Fruit fly (Drosophila melanogaster) whole organism, embryonic: ENCODE results near the gene Polr2D.

ENCODE experiments used
- Adf1 ChIP-seq: fragments of 200-800 bp; sonication (Bioruptor generic); IDR thresholded peaks from 2 replicates; pipeline ENCODE4 v1.3.6; 2022; ENCODE audit warnings: missing biosample characterization, missing genetic modification characterization
- Aef1 ChIP-seq: fragments of 200-800 bp; sonication (Bioruptor generic); IDR thresholded peaks from 3 replicates; pipeline ENCODE4 v1.3.6; 2022; ENCODE audit warnings: missing biosample characterization, missing genetic modification characterization
- Asciz ChIP-seq: fragments of 200-800 bp; sonication (Bioruptor generic); optimal IDR thresholded peaks from 2 replicates; lab custom pipeline; 2017; ENCODE audit warnings: missing biosample characterization, mild to moderate bottlenecking, missing genetic modification characterization, missing genetic modification reagents
- Atf-2 ChIP-seq: fragments of 200-800 bp; sonication (Bioruptor generic); optimal IDR thresholded peaks from 2 replicates; lab custom pipeline; 2016; ENCODE audit warnings: missing biosample characterization, missing genetic modification characterization
- C15 ChIP-seq: fragments of 200-800 bp; sonication (Bioruptor generic); IDR thresholded peaks from 3 replicates; pipeline ENCODE4 v1.3.6; 2022; ENCODE audit warnings: missing biosample characterization, missing genetic modification characterization
- CG12219 ChIP-seq: fragments of 200-800 bp; sonication (Bioruptor generic); optimal IDR thresholded peaks from 3 replicates; lab custom pipeline; 2018; ENCODE audit warnings: missing biosample characterization, mild to moderate bottlenecking, missing genetic modification characterization
- CG12659 ChIP-seq: fragments of 200-800 bp; sonication (Bioruptor generic); optimal IDR thresholded peaks from 3 replicates; lab custom pipeline; 2017; ENCODE audit warnings: mild to moderate bottlenecking, missing biosample characterization, missing genetic modification reagents, missing genetic modification characterization
- CG12942 ChIP-seq: fragments of 200-800 bp; sonication (Bioruptor generic); optimal IDR thresholded peaks from 3 replicates; lab custom pipeline; 2016; ENCODE audit warnings: missing biosample characterization, missing genetic modification characterization
- CG14050 ChIP-seq: fragments of 200-800 bp; sonication (Bioruptor generic); IDR thresholded peaks from 3 replicates; pipeline ENCODE4 v1.3.6; 2022; ENCODE audit warnings: missing biosample characterization, missing genetic modification characterization
- CG15479 ChIP-seq: fragments of 200-800 bp; sonication (Bioruptor generic); optimal IDR thresholded peaks from 3 replicates; lab custom pipeline; 2019; ENCODE audit warnings: missing biosample characterization, mild to moderate bottlenecking, missing genetic modification characterization, moderate library complexity
- CG16815 ChIP-seq: fragments of 200-800 bp; sonication (Bioruptor generic); optimal IDR thresholded peaks from 3 replicates; lab custom pipeline; 2017; ENCODE audit warnings: missing biosample characterization, mild to moderate bottlenecking, missing genetic modification characterization
- CG17829 ChIP-seq: fragments of 200-800 bp; optimal IDR thresholded peaks from 2 replicates; lab custom pipeline; 2019; ENCODE audit warnings: missing biosample characterization, mild to moderate bottlenecking, missing genetic modification characterization, moderate library complexity
- CG2116 ChIP-seq: fragments of 200-800 bp; sonication (Bioruptor generic); optimal IDR thresholded peaks from 3 replicates; lab custom pipeline; 2018; ENCODE audit warnings: missing biosample characterization, mild to moderate bottlenecking, missing genetic modification characterization
- CG2678 ChIP-seq: fragments of 200-800 bp; sonication (Bioruptor generic); optimal IDR thresholded peaks from 3 replicates; lab custom pipeline; 2019; ENCODE audit warnings: missing biosample characterization, mild to moderate bottlenecking, missing genetic modification characterization, moderate library complexity
- CG2875 ChIP-seq: fragments of 200-800 bp; sonication (Bioruptor generic); optimal IDR thresholded peaks from 2 replicates; lab custom pipeline; 2017; ENCODE audit warnings: missing biosample characterization, mild to moderate bottlenecking, missing genetic modification characterization, missing genetic modification reagents
- CG30431 ChIP-seq: fragments of 200-800 bp; sonication (Bioruptor generic); optimal IDR thresholded peaks from 2 replicates; lab custom pipeline; 2017; ENCODE audit warnings: missing biosample characterization, missing genetic modification characterization
- CG3726 ChIP-seq: fragments of 200-800 bp; sonication (Bioruptor generic); IDR thresholded peaks from 3 replicates; pipeline ENCODE4, ENCODE4 v1.3.6; 2022; ENCODE audit warnings: missing biosample characterization, missing genetic modification characterization
- CG42726 ChIP-seq: fragments of 200-800 bp; sonication (Bioruptor generic); IDR thresholded peaks from 2 replicates; pipeline ENCODE4 v1.3.6; 2022; ENCODE audit warnings: missing biosample characterization, missing genetic modification characterization; ENCODE audit not compliant: partially characterized antibody
- CG6654 ChIP-seq: fragments of 200-800 bp; sonication (Bioruptor generic); optimal IDR thresholded peaks from 2 replicates; lab custom pipeline; 2017; ENCODE audit warnings: missing biosample characterization, mild to moderate bottlenecking, missing genetic modification characterization
- CG6683 ChIP-seq: fragments of 200-800 bp; sonication (Bioruptor generic); optimal IDR thresholded peaks from 2 replicates; lab custom pipeline; 2017; ENCODE audit warnings: missing biosample characterization, mild to moderate bottlenecking, missing genetic modification characterization, missing genetic modification reagents
- CG6689 ChIP-seq: fragments of 200-800 bp; sonication (Bioruptor generic); IDR thresholded peaks from 2 replicates; pipeline ENCODE4 v1.3.6; 2022; ENCODE audit warnings: missing biosample characterization, missing genetic modification characterization
- CG6813 ChIP-seq: fragments of 200-800 bp; sonication (Bioruptor generic); optimal IDR thresholded peaks from 2 replicates; lab custom pipeline; 2017; ENCODE audit warnings: missing biosample characterization, missing genetic modification characterization, mild to moderate bottlenecking, moderate library complexity, missing genetic modification reagents
- Dip2 ChIP-seq: fragments of 200-800 bp; sonication (Bioruptor generic); IDR thresholded peaks from 2 replicates; pipeline ENCODE4 v1.3.6; 2022; ENCODE audit warnings: missing biosample characterization, missing genetic modification characterization
- Doc2 ChIP-seq: fragments of 200-800 bp; sonication (Bioruptor generic); IDR thresholded peaks from 2 replicates; pipeline ENCODE4 v1.3.6; 2022; ENCODE audit warnings: missing biosample characterization, missing genetic modification characterization
- Fer2 ChIP-seq: fragments of 200-800 bp; sonication (Bioruptor generic); optimal IDR thresholded peaks from 2 replicates; lab custom pipeline; 2018; ENCODE audit warnings: missing biosample characterization, mild to moderate bottlenecking, missing genetic modification characterization, moderate library complexity
- Fer3 ChIP-seq: fragments of 200-800 bp; sonication (Bioruptor generic); optimal IDR thresholded peaks from 2 replicates; lab custom pipeline; 2018; ENCODE audit warnings: missing biosample characterization, mild to moderate bottlenecking, missing genetic modification characterization, moderate library complexity
- HLH3B ChIP-seq: fragments of 200-800 bp; sonication (Bioruptor generic); IDR thresholded peaks from 2 replicates; pipeline ENCODE4 v1.3.6; 2022; ENCODE audit warnings: missing biosample characterization, missing genetic modification characterization
- HLH54F ChIP-seq: fragments of 200-800 bp; sonication (Bioruptor generic); optimal IDR thresholded peaks from 3 replicates; lab custom pipeline; 2016; ENCODE audit warnings: missing biosample characterization, missing genetic modification characterization
- Pdp1 ChIP-seq, 2 experiments: fragments of 200-800 bp; sonication (Bioruptor generic); optimal IDR thresholded peaks; 3 replicates each; lab custom pipeline; 2016; ENCODE audit warnings: missing biosample characterization in 2 of 2, missing genetic modification characterization in 2 of 2, mild to moderate bottlenecking in 1 of 2, moderate library complexity in 1 of 2
- Sox100B ChIP-seq: fragments of 200-800 bp; sonication (Bioruptor generic); optimal IDR thresholded peaks from 3 replicates; lab custom pipeline; 2018; ENCODE audit warnings: missing biosample characterization, mild to moderate bottlenecking, missing genetic modification characterization
- bbx ChIP-seq: fragments of 200-800 bp; sonication (Bioruptor generic); IDR thresholded peaks from 2 replicates; pipeline ENCODE4 v1.3.6; 2022; ENCODE audit warnings: missing biosample characterization, missing genetic modification characterization; ENCODE audit not compliant: partially characterized antibody
- bcd ChIP-seq: fragments of 200-800 bp; sonication (Bioruptor generic); optimal IDR thresholded peaks from 2 replicates; lab custom pipeline; 2017; ENCODE audit warnings: missing biosample characterization, mild to moderate bottlenecking, missing genetic modification characterization
- da ChIP-seq: fragments of 200-800 bp; sonication (Bioruptor generic); optimal IDR thresholded peaks from 2 replicates; lab custom pipeline; 2016; ENCODE audit warnings: missing biosample characterization, missing genetic modification characterization
- dmrt11E ChIP-seq: fragments of 200-800 bp; sonication (Bioruptor generic); optimal IDR thresholded peaks from 3 replicates; lab custom pipeline; 2018; ENCODE audit warnings: missing biosample characterization, mild to moderate bottlenecking, missing genetic modification characterization, moderate library complexity
- esg ChIP-seq: fragments of 200-800 bp; sonication (Bioruptor generic); conservative IDR thresholded peaks from 2 replicates; pipeline ENCODE4 v1.3.6; 2022; ENCODE audit warnings: missing biosample characterization, missing genetic modification characterization
- ewg ChIP-seq: fragments of 200-800 bp; sonication (Bioruptor generic); optimal IDR thresholded peaks from 3 replicates; lab custom pipeline; 2017; ENCODE audit warnings: mild to moderate bottlenecking, missing biosample characterization, missing genetic modification reagents, missing genetic modification characterization
- ken ChIP-seq: fragments of 200-800 bp; sonication (Bioruptor generic); IDR thresholded peaks from 3 replicates; pipeline ENCODE4 v1.3.6; 2022; ENCODE audit warnings: missing biosample characterization, missing genetic modification characterization
- luna ChIP-seq: fragments of 200-800 bp; sonication (Bioruptor generic); optimal IDR thresholded peaks from 2 replicates; lab custom pipeline; 2016; ENCODE audit warnings: missing biosample characterization, missing genetic modification characterization
- nerfin-1 ChIP-seq: fragments of 200-800 bp; sonication (Bioruptor generic); optimal IDR thresholded peaks from 3 replicates; lab custom pipeline; 2019; ENCODE audit warnings: missing biosample characterization, mild to moderate bottlenecking, missing genetic modification characterization, moderate library complexity
- nom ChIP-seq: fragments of 200-800 bp; sonication (Bioruptor generic); optimal IDR thresholded peaks from 2 replicates; lab custom pipeline; 2017; ENCODE audit warnings: missing biosample characterization, missing genetic modification characterization, mild to moderate bottlenecking, moderate library complexity, missing genetic modification reagents
- odd ChIP-seq: fragments of 200-800 bp; sonication (Bioruptor generic); optimal IDR thresholded peaks from 2 replicates; lab custom pipeline; 2017; ENCODE audit warnings: missing biosample characterization, mild to moderate bottlenecking, missing genetic modification characterization
- onecut ChIP-seq: fragments of 200-800 bp; sonication (Bioruptor generic); IDR thresholded peaks from 2 replicates; pipeline ENCODE4 v1.3.6; 2022; ENCODE audit warnings: missing biosample characterization, missing genetic modification characterization
- org-1 ChIP-seq: fragments of 200-800 bp; sonication (Bioruptor generic); optimal IDR thresholded peaks from 2 replicates; lab custom pipeline; 2017; ENCODE audit warnings: missing biosample characterization, missing genetic modification characterization
- pum ChIP-seq: fragments of 200-800 bp; sonication (Bioruptor generic); optimal IDR thresholded peaks from 2 replicates; lab custom pipeline; 2016; ENCODE audit warnings: missing biosample characterization, missing genetic modification characterization
- so ChIP-seq: fragments of 200-800 bp; sonication (Bioruptor generic); IDR thresholded peaks from 3 replicates; pipeline ENCODE4 v1.3.6; 2022; ENCODE audit warnings: missing biosample characterization, missing genetic modification characterization
- unc-4 ChIP-seq: fragments of 200-800 bp; sonication (Bioruptor generic); IDR thresholded peaks from 2 replicates; pipeline ENCODE4 v1.3.6; 2022; ENCODE audit warnings: missing biosample characterization, missing genetic modification characterization; ENCODE audit not compliant: partially characterized antibody
- wek ChIP-seq: fragments of 200-800 bp; sonication (Bioruptor generic); optimal IDR thresholded peaks from 3 replicates; lab custom pipeline; 2018; ENCODE audit warnings: missing biosample characterization, mild to moderate bottlenecking, missing genetic modification characterization, moderate library complexity
- zf30C ChIP-seq: fragments of 200-800 bp; sonication (Bioruptor generic); optimal IDR thresholded peaks from 3 replicates; lab custom pipeline; 2018; ENCODE audit warnings: missing biosample characterization, mild to moderate bottlenecking, missing genetic modification characterization

Gene Polr2D

DNA sequence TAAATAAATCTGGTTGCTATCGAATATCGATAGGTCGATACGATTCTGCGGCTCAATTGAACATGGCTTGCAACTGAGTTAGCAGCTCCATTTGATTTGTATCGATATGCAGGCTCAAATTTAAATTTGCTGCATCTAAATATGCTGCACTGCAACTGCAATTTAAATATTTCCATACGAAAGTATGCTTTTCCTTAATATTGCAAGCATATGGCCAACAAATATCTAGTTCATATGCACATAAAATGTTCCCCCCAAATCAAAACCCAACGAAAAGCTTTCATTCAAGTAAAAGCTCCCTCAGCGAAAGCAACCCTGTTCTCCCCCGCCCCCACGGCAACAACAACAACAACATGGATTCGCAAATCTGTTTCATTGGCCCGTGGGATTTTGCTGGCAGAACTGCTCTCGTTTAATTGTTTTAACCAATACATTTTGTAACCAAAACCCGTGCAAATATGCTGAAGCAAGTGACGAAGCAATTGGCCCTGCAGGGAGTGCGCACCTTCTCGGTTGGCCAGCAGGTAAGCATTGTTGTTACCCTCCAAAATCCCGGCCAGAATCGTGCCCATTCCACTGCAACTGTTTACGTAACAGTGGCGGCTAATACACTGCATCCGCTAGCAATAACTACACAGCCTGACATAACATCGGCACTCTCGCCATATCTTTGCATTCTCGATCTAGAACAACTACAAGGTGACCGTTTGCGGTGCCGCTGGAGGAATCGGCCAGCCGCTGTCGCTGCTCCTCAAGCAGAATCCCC lies 29.1 kb downstream of the Polr2D start, which contains the start of the genes CG7168 and Mdh2 (continued):
- TF ChIP-seq dmrt11E (tag; lab: Kevin White, UChicago) (no peak), CG17829 (tag; lab: Kevin White, UChicago) (peak; percentile 31), CG2875 (no peak), org-1 (no peak), CG42726 (peak; percentile 79), so (GFP tag; lab: Robert Waterston, UW) (no peak), CG6683 (GFP tag; lab: Kevin White, UChicago) (no peak), CG14050 (GFP tag; lab: Robert Waterston, UW) (no peak), bbx (peak; percentile 79), Pdp1 (GFP tag; optimal IDR thresholded peaks at IDR 0.05; lab: Kevin White, UChicago) (peak in 1 of 2 experiments; percentile 96)
- TF ChIP-seq, all 482 proteins: peak for 100

DNA sequence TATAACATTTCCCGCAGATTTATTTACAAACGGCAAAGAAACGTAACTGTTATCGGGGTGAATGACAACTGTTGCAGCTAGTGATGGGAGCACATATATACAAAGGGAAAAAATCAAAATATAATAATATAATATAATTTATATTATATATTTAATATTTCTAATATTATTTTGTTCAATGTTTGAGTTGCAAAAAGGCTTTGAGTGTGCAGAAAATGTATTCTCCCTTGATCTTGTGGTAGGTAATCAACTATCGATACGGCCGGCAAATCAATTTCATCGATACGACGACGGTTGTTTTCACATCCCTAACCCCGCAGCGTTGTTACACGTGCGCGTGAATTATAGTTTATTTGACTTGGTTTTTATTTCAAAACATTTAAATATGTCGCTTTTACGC lies 31.9 kb downstream of the Polr2D start, which contains the start of the genes mTerf5 and Non3:
Gene mTerf5 (minus strand): TSS at position 249 of the 400 bp plus-strand sequence.
Gene Non3 (plus strand): TSS at position 289 of the 400 bp plus-strand sequence.
- TF ChIP-seq CG6654 (GFP tag; lab: Kevin White, UChicago) (no peak), unc-4 (GFP tag; lab: Robert Waterston, UW) (peak; percentile 90), luna (GFP tag; lab: Kevin White, UChicago) (no peak), nom (GFP tag; lab: Kevin White, UChicago) (peak; percentile 27), da (GFP tag; lab: Kevin White, UChicago) (no peak), wek (GFP tag; lab: Kevin White, UChicago) (no peak), bcd (GFP tag; lab: Kevin White, UChicago) (peak; percentile 44), CG16815 (GFP tag; lab: Kevin White, UChicago) (peak; percentile 17), onecut (GFP tag; lab: Robert Waterston, UW) (no peak), CG12942 (GFP tag; lab: Kevin White, UChicago) (peak; percentile 46), CG2116 (GFP tag; lab: Kevin White, UChicago) (peak; percentile 88), Aef1 (GFP tag; lab: Robert Waterston, UW) (no peak), CG12219 (GFP tag; lab: Kevin White, UChicago) (no peak), Atf-2 (GFP tag; lab: Kevin White, UChicago) (no peak), pum (GFP tag; lab: Kevin White, UChicago) (peak; percentile 10), Fer3 (peak; percentile 42), Dip2 (no peak), odd (GFP tag; lab: Kevin White, UChicago) (peak; percentile 33), Fer2 (peak; percentile 15), Doc2 (GFP tag; lab: Robert Waterston, UW) (no peak), nerfin-1 (tag; lab: Kevin White, UChicago) (peak; percentile 77), zf30C (GFP tag; lab: Kevin White, UChicago) (peak; percentile 7), ken (GFP tag; lab: Robert Waterston, UW) (peak; percentile 45; the same call in 1 of the 3 replicates), C15 (GFP tag; lab: Robert Waterston, UW) (no peak), CG6813 (no peak), CG3726 (GFP tag; lab: Robert Waterston, UW) (no peak), CG6689 (GFP tag; lab: Robert Waterston, UW) (peak; percentile 57), ewg (peak; percentile 81), CG30431 (GFP tag; lab: Kevin White, UChicago) (peak; percentile 12), CG2678 (tag; lab: Kevin White, UChicago) (peak; percentile 67), Adf1 (GFP tag; lab: Robert Waterston, UW) (peak; percentile 17; the same call in 1 of the 2 replicates), CG15479 (no peak), esg (GFP tag; lab: Robert Waterston, UW) (peak; percentile 55), HLH54F (GFP tag; lab: Kevin White, UChicago) (peak; percentile 33), CG12659 (GFP tag; lab: Kevin White, UChicago) (peak; percentile 75), Asciz (GFP tag; lab: Kevin White, UChicago) (no peak), Sox100B (GFP tag; lab: Kevin White, UChicago) (peak; percentile 5), HLH3B (GFP tag; lab: Robert Waterston, UW) (no peak)
